Fruit fly (Drosophila melanogaster) whole organism, wandering third instar larva: ENCODE measurements around the gene CG14259.

ENCODE experiments used
- Dfd ChIP-seq: fragments of >200 bp; optimal IDR thresholded peaks from 2 replicates; lab custom pipeline; 2017; ENCODE audit warnings: missing biosample characterization, missing genetic modification characterization
- Dif ChIP-seq: fragments of 200-275, 200-300 bp; sonication (Bioruptor generic); optimal IDR thresholded peaks from 2 replicates; lab custom pipeline; 2018; ENCODE audit warnings: missing biosample characterization, missing genetic modification characterization; ENCODE audit not compliant: partially characterized antibody
- Hr78 ChIP-seq: fragments of >200 bp; optimal IDR thresholded peaks from 2 replicates; lab custom pipeline; 2017; ENCODE audit warnings: missing biosample characterization, missing genetic modification characterization
- Myc ChIP-seq: fragments of >200 bp; optimal IDR thresholded peaks from 2 replicates; lab custom pipeline; 2017
- pan ChIP-seq: fragments of >200 bp; optimal IDR thresholded peaks from 2 replicates; lab custom pipeline; 2017
- psq ChIP-seq: fragments of 200-800 bp; sonication (Bioruptor generic); optimal IDR thresholded peaks from 3 replicates; lab custom pipeline; 2017; ENCODE audit warnings: missing biosample characterization, mild to moderate bottlenecking, missing genetic modification characterization, moderate library complexity
- tai ChIP-seq: sonication (Bioruptor generic); optimal IDR thresholded peaks from 2 replicates; lab custom pipeline; 2016; ENCODE audit warnings: missing biosample characterization, missing genetic modification characterization

dm6 chr3R:27070906-27071498 lies 23.3 kb upstream of the CG14259 start:
- no peak for TF ChIP-seq tai (GFP tag; lab: Kevin White, UChicago)
- no peak for TF ChIP-seq psq
- TF ChIP-seq Dfd (GFP tag; lab: Kevin White, UChicago) = no peak
- no peak for TF ChIP-seq Hr78
- TF ChIP-seq Myc (lab: Kevin White, UChicago) = no peak
- no peak for TF ChIP-seq pan (lab: Kevin White, UChicago)
- TF ChIP-seq Dif (GFP tag; lab: Kevin White, UChicago) = no peak
